Worm (Caenorhabditis elegans) whole organism, L1 larva: ENCODE data around the gene srw-41.

ENCODE experiments used
- ama-1 ChIP-seq: fragments of 150-350 bp; optimal IDR thresholded peaks from 2 replicates; lab custom pipeline; 2014
- efl-3 ChIP-seq: fragments of 200-800 bp; sonication (Bioruptor generic); optimal IDR thresholded peaks from 2 replicates; lab custom pipeline; 2018; ENCODE audit warnings: mild to moderate bottlenecking, missing genetic modification characterization, missing compliant biosample characterization
- egl-27 ChIP-seq, 2 experiments: fragments of 150-350 bp in 1 of 2; sonication (generic microtip); optimal IDR thresholded peaks; 3 replicates each; lab custom pipeline; 2017 to 2018; ENCODE audit warnings: missing biosample characterization in 2 of 2, missing genetic modification characterization in 2 of 2, missing genetic modification reagents in 2 of 2
- elt-3 ChIP-seq, 6 experiments: fragments of 150-350 bp in 1 of 6; sonication (generic microtip); optimal IDR thresholded peaks; 2 replicates each; lab custom pipeline; 2017 to 2018; ENCODE audit warnings: missing biosample characterization in 6 of 6, missing genetic modification characterization in 6 of 6, inconsistent platforms in 1 of 6
- fkh-10 ChIP-seq: sonication (generic microtip); optimal IDR thresholded peaks from 2 replicates; lab custom pipeline; 2017; ENCODE audit warnings: missing biosample characterization, missing genetic modification reagents, missing genetic modification characterization
- fos-1 ChIP-seq: fragments of 150-350 bp; optimal IDR thresholded peaks from 2 replicates; lab custom pipeline; 2014; ENCODE audit warnings: missing biosample characterization, missing genetic modification characterization
- mef-2 ChIP-seq: fragments of 150-350 bp; optimal IDR thresholded peaks from 2 replicates; lab custom pipeline; 2014; ENCODE audit warnings: missing biosample characterization, missing genetic modification characterization
- ztf-11 ChIP-seq, 2 experiments: sonication (generic microtip); optimal IDR thresholded peaks; 2 replicates each; lab custom pipeline; 2016 to 2017; ENCODE audit warnings: missing genetic modification characterization in 2 of 2, missing biosample characterization in 1 of 2, missing compliant biosample characterization in 1 of 2

DNA sequence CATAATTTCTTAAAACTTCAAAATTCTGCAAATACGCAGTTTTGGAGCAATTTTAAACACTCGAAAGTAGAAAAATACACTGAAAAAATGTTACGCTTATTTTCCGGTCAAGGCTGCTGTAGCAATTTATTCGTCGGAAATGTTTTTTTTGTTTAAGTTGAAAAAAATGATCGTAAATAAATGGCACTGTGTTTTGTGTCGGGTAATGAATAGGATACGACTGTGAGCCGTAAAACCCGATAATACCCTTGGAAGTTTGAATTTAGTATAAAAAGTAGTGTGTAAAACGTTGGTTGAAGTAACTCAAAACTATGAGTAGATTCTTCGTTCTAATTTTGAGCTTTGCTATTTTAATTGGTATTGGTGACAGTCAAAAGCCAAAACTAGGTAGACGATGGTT, 29.6 kb downstream of the srw-41 start, which contains the start of gene T25E12.14:
- TF ChIP-seq mef-2 (tag; lab: Kevin White, UChicago) (no peak), egl-27 (tag; optimal IDR thresholded peaks at IDR 0.05; lab: Kevin White, UChicago) (no peak), fos-1 (tag; lab: Kevin White, UChicago) (no peak), ama-1 (lab: Kevin White, UChicago) (no peak), ztf-11 (tag; optimal IDR thresholded peaks at IDR 0.05; lab: Kevin White, UChicago) (no peak), elt-3 (tag; optimal IDR thresholded peaks at IDR 0.05; lab: Kevin White, UChicago) (no peak), fkh-10 (GFP tag; lab: Kevin White, UChicago) (no peak), efl-3 (GFP tag; lab: Kevin White, UChicago) (no peak)
